Fruit fly (Drosophila melanogaster) whole organism, embryonic: ENCODE results near the gene Sulf1.

Experiments
- Adf1 ChIP-seq: fragments of 200-800 bp; sonication (Bioruptor generic); IDR thresholded peaks from 2 replicates; pipeline ENCODE4 v1.3.6; 2022; ENCODE audit warnings: missing biosample characterization, missing genetic modification characterization
- CG11093 ChIP-seq: fragments of 200-800 bp; sonication (Bioruptor generic); IDR thresholded peaks from 3 replicates; pipeline ENCODE4 v1.3.6; 2022; ENCODE audit warnings: missing biosample characterization, missing genetic modification characterization
- CG11723 ChIP-seq: fragments of 200-800 bp; sonication (Bioruptor generic); optimal IDR thresholded peaks from 2 replicates; lab custom pipeline; 2017; ENCODE audit warnings: missing biosample characterization, mild to moderate bottlenecking, missing genetic modification characterization
- CG1233 ChIP-seq: fragments of 200-800 bp; sonication (Bioruptor generic); optimal IDR thresholded peaks from 4 replicates; lab custom pipeline; 2018; ENCODE audit warnings: missing biosample characterization, mild to moderate bottlenecking, missing genetic modification characterization
- CG13894 ChIP-seq: fragments of 200-800 bp; sonication (Bioruptor generic); optimal IDR thresholded peaks from 3 replicates; lab custom pipeline; 2018; ENCODE audit warnings: missing biosample characterization, mild to moderate bottlenecking, missing genetic modification characterization, moderate library complexity
- CG14050 ChIP-seq: fragments of 200-800 bp; sonication (Bioruptor generic); IDR thresholded peaks from 3 replicates; pipeline ENCODE4 v1.3.6; 2022; ENCODE audit warnings: missing biosample characterization, missing genetic modification characterization
- CG15269 ChIP-seq: fragments of 200-800 bp; sonication (Bioruptor generic); optimal IDR thresholded peaks from 2 replicates; lab custom pipeline; 2018; ENCODE audit warnings: missing biosample characterization, mild to moderate bottlenecking, missing genetic modification characterization, moderate library complexity
- CG16813 ChIP-seq: fragments of 200-800 bp; sonication (Bioruptor generic); IDR thresholded peaks from 3 replicates; pipeline ENCODE4 v1.3.6; 2022; ENCODE audit warnings: missing biosample characterization, missing genetic modification characterization; ENCODE audit not compliant: partially characterized antibody
- CG2889 ChIP-seq: fragments of 200-800 bp; sonication (Bioruptor generic); IDR thresholded peaks from 3 replicates; pipeline ENCODE4 v1.3.6; 2022; ENCODE audit warnings: missing biosample characterization, missing genetic modification characterization
- CG30431 ChIP-seq: fragments of 200-800 bp; sonication (Bioruptor generic); optimal IDR thresholded peaks from 2 replicates; lab custom pipeline; 2017; ENCODE audit warnings: missing biosample characterization, missing genetic modification characterization
- CG34376 ChIP-seq: fragments of 200-800 bp; sonication (Bioruptor generic); optimal IDR thresholded peaks from 2 replicates; lab custom pipeline; 2018; ENCODE audit warnings: missing biosample characterization, mild to moderate bottlenecking, missing genetic modification characterization
- CG4854 ChIP-seq: fragments of 200-800 bp; sonication (Bioruptor generic); optimal IDR thresholded peaks from 2 replicates; lab custom pipeline; 2016; ENCODE audit warnings: missing biosample characterization, missing genetic modification characterization, inconsistent platforms
- CG5180 ChIP-seq: fragments of 200-800 bp; sonication (Bioruptor generic); optimal IDR thresholded peaks from 3 replicates; lab custom pipeline; 2017; ENCODE audit warnings: missing biosample characterization, missing genetic modification characterization, mild to moderate bottlenecking, moderate library complexity, missing genetic modification reagents
- CG6175 ChIP-seq: fragments of 200-800 bp; sonication (Bioruptor generic); IDR thresholded peaks from 3 replicates; pipeline ENCODE4 v1.3.6; 2022; ENCODE audit warnings: missing biosample characterization, missing genetic modification characterization
- CG7745 ChIP-seq: fragments of 200-800 bp; sonication (Bioruptor generic); optimal IDR thresholded peaks from 2 replicates; lab custom pipeline; 2018; ENCODE audit warnings: missing biosample characterization, mild to moderate bottlenecking, missing genetic modification characterization, moderate library complexity
- CG7786 ChIP-seq: fragments of 200-800 bp; sonication (Bioruptor generic); optimal IDR thresholded peaks from 2 replicates; lab custom pipeline; 2016; ENCODE audit warnings: missing biosample characterization, missing genetic modification characterization
- CG8765 ChIP-seq: fragments of 200-800 bp; sonication (Bioruptor generic); IDR thresholded peaks from 2 replicates; pipeline ENCODE4 v1.3.6; 2022; ENCODE audit warnings: missing biosample characterization, missing genetic modification characterization
- CTCF ChIP-seq: fragments of 200-800 bp; sonication (Bioruptor generic); optimal IDR thresholded peaks from 2 replicates; lab custom pipeline; 2017; ENCODE audit warnings: missing biosample characterization, mild to moderate bottlenecking, missing genetic modification characterization, moderate library complexity
- Dad ChIP-seq: fragments of 200-800 bp; sonication (Bioruptor generic); optimal IDR thresholded peaks from 3 replicates; lab custom pipeline; 2016; ENCODE audit warnings: missing biosample characterization, missing genetic modification characterization
- H15 ChIP-seq: fragments of 200-800 bp; sonication (Bioruptor generic); IDR thresholded peaks from 3 replicates; pipeline ENCODE4 v1.3.6; 2022; ENCODE audit warnings: missing biosample characterization, missing genetic modification characterization
- HHEX ChIP-seq: fragments of 200-800 bp; sonication (Bioruptor generic); optimal IDR thresholded peaks from 3 replicates; lab custom pipeline; 2017; ENCODE audit warnings: missing biosample characterization, mild to moderate bottlenecking, missing genetic modification characterization, missing genetic modification reagents
- HLH3B ChIP-seq: fragments of 200-800 bp; sonication (Bioruptor generic); IDR thresholded peaks from 2 replicates; pipeline ENCODE4 v1.3.6; 2022; ENCODE audit warnings: missing biosample characterization, missing genetic modification characterization
- HLHmδ ChIP-seq: fragments of 200-800 bp; sonication (Bioruptor generic); optimal IDR thresholded peaks from 2 replicates; lab custom pipeline; 2018; ENCODE audit warnings: missing biosample characterization, mild to moderate bottlenecking, missing genetic modification characterization, moderate library complexity
- Hmr ChIP-seq: fragments of 200-800 bp; sonication (Bioruptor generic); optimal IDR thresholded peaks from 3 replicates; lab custom pipeline; 2017; ENCODE audit warnings: mild to moderate bottlenecking, missing biosample characterization, missing genetic modification reagents, missing genetic modification characterization
- Mad ChIP-seq: fragments of 200-800 bp; sonication (Bioruptor generic); optimal IDR thresholded peaks from 2 replicates; lab custom pipeline; 2016; ENCODE audit warnings: missing biosample characterization, missing genetic modification characterization
- Myb ChIP-seq: fragments of 200-800 bp; sonication (Bioruptor generic); optimal IDR thresholded peaks from 2 replicates; lab custom pipeline; 2016; ENCODE audit warnings: missing biosample characterization, missing genetic modification characterization
- Optix ChIP-seq: fragments of 200-800 bp; sonication (Bioruptor generic); IDR thresholded peaks from 3 replicates; pipeline ENCODE4 v1.3.6; 2022; ENCODE audit warnings: missing biosample characterization, missing genetic modification characterization
- Rfx ChIP-seq: fragments of 200-800 bp; sonication (Bioruptor generic); IDR thresholded peaks from 2 replicates; pipeline ENCODE4 v1.3.6; 2022; ENCODE audit warnings: missing biosample characterization, missing genetic modification characterization
- Trl ChIP-seq, 3 experiments: fragments of >200 bp in 2 of 3; fragments of 200-800 bp in 1 of 3; sonication (Bioruptor generic) in 1 of 3; optimal IDR thresholded peaks; 2 replicates in 1 of 3; 3 replicates in 2 of 3; lab custom pipeline; 2016 to 2017; ENCODE audit warnings: missing biosample characterization in 1 of 3, missing genetic modification characterization in 1 of 3
- Xbp1 ChIP-seq: fragments of 200-800 bp; sonication (Bioruptor generic); optimal IDR thresholded peaks from 3 replicates; lab custom pipeline; 2016; ENCODE audit warnings: missing biosample characterization, mild to moderate bottlenecking, missing genetic modification characterization
- ap ChIP-seq: fragments of 200-800 bp; sonication (Bioruptor generic); IDR thresholded peaks from 2 replicates; pipeline ENCODE4 v1.3.6; 2022; ENCODE audit warnings: missing biosample characterization, missing genetic modification characterization
- bab2 ChIP-seq: fragments of 200-800 bp; sonication (Bioruptor generic); optimal IDR thresholded peaks from 2 replicates; lab custom pipeline; 2016; ENCODE audit warnings: missing biosample characterization, missing genetic modification characterization
- caup ChIP-seq: fragments of 200-800 bp; sonication (Bioruptor generic); optimal IDR thresholded peaks from 3 replicates; lab custom pipeline; 2017; ENCODE audit warnings: missing biosample characterization, mild to moderate bottlenecking, missing genetic modification characterization, moderate library complexity; ENCODE audit not compliant: severe bottlenecking
- chif ChIP-seq, 2 experiments: fragments of 200-800 bp; sonication (Bioruptor generic); optimal IDR thresholded peaks; 3 replicates each; lab custom pipeline; 2016; ENCODE audit warnings: missing biosample characterization in 2 of 2, missing genetic modification characterization in 2 of 2
- dan ChIP-seq: fragments of 200-800 bp; sonication (Bioruptor generic); IDR thresholded peaks from 2 replicates; pipeline ENCODE4 v1.3.6; 2022; ENCODE audit warnings: missing biosample characterization, missing genetic modification characterization
- ftz-f1 ChIP-seq: fragments of 200-800 bp; sonication (Bioruptor generic); optimal IDR thresholded peaks from 2 replicates; lab custom pipeline; 2016; ENCODE audit warnings: missing biosample characterization, missing genetic modification characterization
- h ChIP-seq: fragments of >200 bp; optimal IDR thresholded peaks from 2 replicates; lab custom pipeline; 2017
- ken ChIP-seq: fragments of 200-800 bp; sonication (Bioruptor generic); IDR thresholded peaks from 3 replicates; pipeline ENCODE4 v1.3.6; 2022; ENCODE audit warnings: missing biosample characterization, missing genetic modification characterization
- pb ChIP-seq: fragments of 200-800 bp; sonication (Bioruptor generic); optimal IDR thresholded peaks from 3 replicates; lab custom pipeline; 2016; ENCODE audit warnings: missing biosample characterization, missing genetic modification characterization
- salm ChIP-seq: fragments of 200-800 bp; sonication (Bioruptor generic); optimal IDR thresholded peaks from 2 replicates; lab custom pipeline; 2018; ENCODE audit warnings: missing biosample characterization, mild to moderate bottlenecking, missing genetic modification characterization
- seq ChIP-seq: fragments of 200-800 bp; sonication (Bioruptor generic); IDR thresholded peaks from 2 replicates; pipeline ENCODE4 v1.3.6; 2022; ENCODE audit warnings: missing biosample characterization, missing genetic modification characterization
- sisA ChIP-seq: fragments of 200-800 bp; sonication (Bioruptor generic); IDR thresholded peaks from 2 replicates; pipeline ENCODE4 v1.3.6; 2022; ENCODE audit warnings: missing biosample characterization, missing genetic modification characterization
- slbo ChIP-seq: fragments of 200-800 bp; sonication (Bioruptor generic); IDR thresholded peaks from 2 replicates; pipeline ENCODE4 v1.3.6; 2022; ENCODE audit warnings: missing biosample characterization, missing genetic modification characterization
- slp2 ChIP-seq: fragments of 200-800 bp; sonication (Bioruptor generic); optimal IDR thresholded peaks from 2 replicates; lab custom pipeline; 2016; ENCODE audit warnings: missing biosample characterization, missing genetic modification characterization
- so ChIP-seq: fragments of 200-800 bp; sonication (Bioruptor generic); IDR thresholded peaks from 3 replicates; pipeline ENCODE4 v1.3.6; 2022; ENCODE audit warnings: missing biosample characterization, missing genetic modification characterization
- tap ChIP-seq: fragments of 200-800 bp; optimal IDR thresholded peaks from 3 replicates; lab custom pipeline; 2019; ENCODE audit warnings: missing biosample characterization, mild to moderate bottlenecking, missing genetic modification characterization, moderate library complexity
- tup ChIP-seq: fragments of 200-800 bp; sonication (Bioruptor generic); optimal IDR thresholded peaks from 2 replicates; lab custom pipeline; 2016; ENCODE audit warnings: missing biosample characterization, mild to moderate bottlenecking, missing genetic modification characterization, moderate library complexity
- vvl ChIP-seq: fragments of 200-800 bp; sonication (Bioruptor generic); IDR thresholded peaks from 2 replicates; pipeline ENCODE4 v1.3.6; 2022; ENCODE audit warnings: missing biosample characterization, missing genetic modification characterization
- wdn ChIP-seq: fragments of 200-800 bp; sonication (Bioruptor generic); IDR thresholded peaks from 2 replicates; pipeline ENCODE4 v1.3.6; 2022; ENCODE audit warnings: missing biosample characterization, missing genetic modification characterization
- wek ChIP-seq: fragments of 200-800 bp; sonication (Bioruptor generic); optimal IDR thresholded peaks from 3 replicates; lab custom pipeline; 2018; ENCODE audit warnings: missing biosample characterization, mild to moderate bottlenecking, missing genetic modification characterization, moderate library complexity
- zen2 ChIP-seq: fragments of 200-800 bp; sonication (Bioruptor generic); IDR thresholded peaks from 3 replicates; pipeline ENCODE4 v1.3.6; 2022; ENCODE audit warnings: missing biosample characterization, missing genetic modification characterization; ENCODE audit not compliant: partially characterized antibody

Gene Sulf1

dm6 chr3R:16309302-16310080 lies 29.9 kb downstream of the Sulf1 start (continued):
- TF ChIP-seq CG13894 (tag; lab: Kevin White, UChicago) (no peak), Dad (GFP tag; lab: Kevin White, UChicago) (no peak), Mad (GFP tag; lab: Kevin White, UChicago) (no peak), CG30431 (GFP tag; lab: Kevin White, UChicago) (no peak), Rfx (peak; percentile 65), HLH3B (no peak), Xbp1 (GFP tag; lab: Kevin White, UChicago) (peak; percentile 33), wdn (0 out of 2 replicates have a peak, but pooled peaks have one; percentile 40), CG11093 (GFP tag; lab: Robert Waterston, UW) (no peak), Hmr (no peak), Trl (optimal IDR thresholded peaks at IDR 0.05; lab: Kevin White, UChicago) (no peak), Trl (GFP tag; optimal IDR thresholded peaks at IDR 0.05; lab: Kevin White, UChicago) (peak; percentile 11), CG15269 (tag; lab: Kevin White, UChicago) (peak; percentile 48), vvl (GFP tag; lab: Robert Waterston, UW) (no peak), Myb (peak; percentile 2), ap (GFP tag; lab: Robert Waterston, UW) (no peak), HHEX (GFP tag; lab: Kevin White, UChicago) (no peak), HLHmδ (GFP tag; lab: Kevin White, UChicago) (no peak), tup (no peak), ken (GFP tag; lab: Robert Waterston, UW) (no peak), wek (no peak), CG16813 (GFP tag; lab: Robert Waterston, UW) (no peak), salm (tag; lab: Kevin White, UChicago) (no peak), CG34376 (GFP tag; lab: Kevin White, UChicago) (no peak), CG2889 (GFP tag; lab: Robert Waterston, UW) (no peak), tap (tag; lab: Kevin White, UChicago) (no peak), CG7745 (tag; lab: Kevin White, UChicago) (no peak), slp2 (GFP tag; lab: Kevin White, UChicago) (no peak), h (lab: Kevin White, UChicago) (no peak), seq (GFP tag; lab: Robert Waterston, UW) (no peak), CG5180 (GFP tag; lab: Kevin White, UChicago) (no peak), ftz-f1 (GFP tag; lab: Kevin White, UChicago) (no peak), CG8765 (GFP tag; lab: Robert Waterston, UW) (no peak), CG4854 (GFP tag; lab: Kevin White, UChicago) (peak; percentile 18), Optix (no peak), sisA (no peak; the same call in 1 of the 2 replicates), CG14050 (no peak), Adf1 (GFP tag; lab: Robert Waterston, UW) (no peak), so (GFP tag; lab: Robert Waterston, UW) (peak; percentile 61; the same call in 1 of the 3 replicates), CG11723 (no peak), CG7786 (GFP tag; lab: Kevin White, UChicago) (peak; percentile 9), caup (GFP tag; lab: Kevin White, UChicago) (no peak), CG1233 (GFP tag; lab: Kevin White, UChicago) (peak; percentile 93), H15 (GFP tag; lab: Robert Waterston, UW) (no peak), CG6175 (GFP tag; lab: Robert Waterston, UW) (peak; percentile 35; the same call in 1 of the 3 replicates), zen2 (GFP tag; lab: Robert Waterston, UW) (0 out of 3 replicates have a peak, but pooled peaks have one; percentile 9), CTCF (no peak), pb (GFP tag; lab: Kevin White, UChicago) (no peak), dan (GFP tag; lab: Robert Waterston, UW) (no peak), slbo (GFP tag; lab: Robert Waterston, UW) (peak; percentile 62), bab2 (GFP tag; lab: Kevin White, UChicago) (peak; percentile 12), chif (GFP tag; optimal IDR thresholded peaks at IDR 0.05; lab: Kevin White, UChicago) (peak in 1 of 2 experiments; percentile 11)
